Worm (Caenorhabditis elegans): ENCODE data around the gene mam-7.

ce11 chrIII:9927378-9927777, 34.4 kb downstream of the mam-7 start, which contains the start of gene ttr-2:
- TF ChIP-seq ref-1 (GFP tag; conservative IDR thresholded peaks at IDR 0.05) (no peak), ztf-29 (GFP tag; IDR thresholded peaks at IDR 0.05) (no peak), flt-1 (GFP tag; IDR thresholded peaks at IDR 0.05) (no peak), klf-2 (GFP tag; conservative IDR thresholded peaks at IDR 0.05) (no peak), ztf-23 (GFP tag; IDR thresholded peaks at IDR 0.05) (no peak), cog-1 (tag; optimal IDR thresholded peaks at IDR 0.05) (no peak), med-1 (GFP tag; optimal IDR thresholded peaks at IDR 0.05; ENCODE audit: insufficient read depth) (no peak), T22C8.4 (GFP tag; IDR thresholded peaks at IDR 0.05) (no peak)

All from whole organism, midembryonic.